Fruit fly (Drosophila melanogaster) whole organism, embryonic: ENCODE data around the gene CG43291.

Experiments
- B-H2 ChIP-seq: fragments of 200-800 bp; sonication (Bioruptor generic); optimal IDR thresholded peaks from 2 replicates; lab custom pipeline; 2018; ENCODE audit warnings: missing biosample characterization, mild to moderate bottlenecking, missing genetic modification characterization
- CG10565 ChIP-seq: fragments of 200-800 bp; sonication (Bioruptor generic); optimal IDR thresholded peaks from 3 replicates; lab custom pipeline; 2016; ENCODE audit warnings: missing biosample characterization, mild to moderate bottlenecking, missing genetic modification characterization
- CG11093 ChIP-seq: fragments of 200-800 bp; sonication (Bioruptor generic); IDR thresholded peaks from 3 replicates; pipeline ENCODE4 v1.3.6; 2022; ENCODE audit warnings: missing biosample characterization, missing genetic modification characterization
- CG13123 ChIP-seq: fragments of 200-800 bp; sonication (Bioruptor generic); optimal IDR thresholded peaks from 2 replicates; lab custom pipeline; 2016; ENCODE audit warnings: missing biosample characterization, missing genetic modification characterization
- CG13296 ChIP-seq: fragments of 200-800 bp; sonication (Bioruptor generic); optimal IDR thresholded peaks from 3 replicates; lab custom pipeline; 2018; ENCODE audit warnings: missing biosample characterization, mild to moderate bottlenecking, missing genetic modification characterization
- CG17385 ChIP-seq: fragments of 200-800 bp; sonication (Bioruptor generic); optimal IDR thresholded peaks from 3 replicates; lab custom pipeline; 2018; ENCODE audit warnings: missing biosample characterization, mild to moderate bottlenecking, missing genetic modification characterization
- CG17612 ChIP-seq: fragments of 200-800 bp; sonication (Bioruptor generic); IDR thresholded peaks from 2 replicates; pipeline ENCODE4 v1.3.6; 2022; ENCODE audit warnings: missing biosample characterization, missing genetic modification characterization
- CG2129 ChIP-seq: fragments of 200-800 bp; sonication (Bioruptor generic); IDR thresholded peaks from 2 replicates; pipeline ENCODE4 v1.3.6; 2022; ENCODE audit warnings: missing biosample characterization, missing genetic modification characterization; ENCODE audit not compliant: partially characterized antibody
- CG2199 ChIP-seq: fragments of 200-800 bp; sonication (Bioruptor generic); IDR thresholded peaks from 3 replicates; pipeline ENCODE4 v1.3.6; 2022; ENCODE audit warnings: missing biosample characterization, missing genetic modification characterization
- CG30431 ChIP-seq: fragments of 200-800 bp; sonication (Bioruptor generic); optimal IDR thresholded peaks from 2 replicates; lab custom pipeline; 2017; ENCODE audit warnings: missing biosample characterization, missing genetic modification characterization
- CG32767 ChIP-seq: fragments of 200-800 bp; sonication (Bioruptor generic); IDR thresholded peaks from 2 replicates; pipeline ENCODE4 v1.3.6; 2022; ENCODE audit warnings: missing biosample characterization, missing genetic modification characterization
- CG33213 ChIP-seq: fragments of 200-800 bp; sonication (Bioruptor generic); optimal IDR thresholded peaks from 3 replicates; lab custom pipeline; 2016; ENCODE audit warnings: missing biosample characterization, missing genetic modification characterization
- CG5180 ChIP-seq: fragments of 200-800 bp; sonication (Bioruptor generic); optimal IDR thresholded peaks from 3 replicates; lab custom pipeline; 2017; ENCODE audit warnings: missing biosample characterization, missing genetic modification characterization, mild to moderate bottlenecking, moderate library complexity, missing genetic modification reagents
- CG5245 ChIP-seq: fragments of 200-800 bp; sonication (Bioruptor generic); optimal IDR thresholded peaks from 3 replicates; lab custom pipeline; 2016; ENCODE audit warnings: missing biosample characterization, missing genetic modification characterization
- CG6175 ChIP-seq: fragments of 200-800 bp; sonication (Bioruptor generic); IDR thresholded peaks from 3 replicates; pipeline ENCODE4 v1.3.6; 2022; ENCODE audit warnings: missing biosample characterization, missing genetic modification characterization
- CG6254 ChIP-seq: fragments of 200-800 bp; sonication (Bioruptor generic); optimal IDR thresholded peaks from 3 replicates; lab custom pipeline; 2017; ENCODE audit warnings: mild to moderate bottlenecking, missing biosample characterization, missing genetic modification reagents, missing genetic modification characterization
- CG7357 ChIP-seq: fragments of 200-800 bp; sonication (Bioruptor generic); IDR thresholded peaks from 3 replicates; pipeline ENCODE4 v1.3.6; 2022; ENCODE audit warnings: missing biosample characterization, missing genetic modification characterization
- CG8359 ChIP-seq: fragments of 200-800 bp; sonication (Bioruptor generic); optimal IDR thresholded peaks from 2 replicates; lab custom pipeline; 2017; ENCODE audit warnings: missing biosample characterization, mild to moderate bottlenecking, missing genetic modification characterization, borderline replicate concordance
- CG9437 ChIP-seq: fragments of 200-800 bp; sonication (Bioruptor generic); optimal IDR thresholded peaks from 2 replicates; lab custom pipeline; 2018; ENCODE audit warnings: missing biosample characterization, mild to moderate bottlenecking, missing genetic modification characterization
- D ChIP-seq, 2 experiments: fragments of 200-800 bp in 1 of 2; fragments of >200 bp in 1 of 2; sonication (Bioruptor generic) in 1 of 2; optimal IDR thresholded peaks; 2 replicates in 1 of 2; 3 replicates in 1 of 2; lab custom pipeline; 2017; ENCODE audit warnings: mild to moderate bottlenecking in 1 of 2, missing biosample characterization in 1 of 2, missing genetic modification characterization in 1 of 2, missing genetic modification reagents in 1 of 2
- Doc3 ChIP-seq: fragments of 200-800 bp; sonication (Bioruptor generic); IDR thresholded peaks from 3 replicates; pipeline ENCODE4 v1.3.6; 2022; ENCODE audit warnings: missing biosample characterization, missing genetic modification characterization; ENCODE audit not compliant: partially characterized antibody
- Fer3 ChIP-seq: fragments of 200-800 bp; sonication (Bioruptor generic); optimal IDR thresholded peaks from 2 replicates; lab custom pipeline; 2018; ENCODE audit warnings: missing biosample characterization, mild to moderate bottlenecking, missing genetic modification characterization, moderate library complexity
- Hr39 ChIP-seq: fragments of >200 bp; optimal IDR thresholded peaks from 2 replicates; lab custom pipeline; 2017
- Mad ChIP-seq: fragments of 200-800 bp; sonication (Bioruptor generic); optimal IDR thresholded peaks from 2 replicates; lab custom pipeline; 2016; ENCODE audit warnings: missing biosample characterization, missing genetic modification characterization
- Meics ChIP-seq: fragments of 200-800 bp; sonication (Bioruptor generic); optimal IDR thresholded peaks from 2 replicates; lab custom pipeline; 2017; ENCODE audit warnings: missing biosample characterization, mild to moderate bottlenecking, missing genetic modification characterization
- Mrtf ChIP-seq: fragments of 200-800 bp; sonication (Bioruptor generic); IDR thresholded peaks from 3 replicates; pipeline ENCODE4 v1.3.6; 2022; ENCODE audit warnings: missing biosample characterization, missing genetic modification characterization
- Nf-YB ChIP-seq: fragments of 200-800 bp; sonication (Bioruptor generic); optimal IDR thresholded peaks from 3 replicates; lab custom pipeline; 2019; ENCODE audit warnings: missing biosample characterization, mild to moderate bottlenecking, missing genetic modification characterization, moderate library complexity
- NfI ChIP-seq: fragments of 200-800 bp; sonication (Bioruptor generic); optimal IDR thresholded peaks from 3 replicates; lab custom pipeline; 2018; ENCODE audit warnings: missing biosample characterization, mild to moderate bottlenecking, missing genetic modification characterization, moderate library complexity
- Sry-δ ChIP-seq: fragments of 200-800 bp; sonication (Bioruptor generic); optimal IDR thresholded peaks from 2 replicates; lab custom pipeline; 2016; ENCODE audit warnings: missing biosample characterization, missing genetic modification characterization
- amos ChIP-seq: fragments of 200-800 bp; sonication (Bioruptor generic); IDR thresholded peaks from 2 replicates; pipeline ENCODE4 v1.3.6; 2022; ENCODE audit warnings: missing biosample characterization, missing genetic modification characterization; ENCODE audit not compliant: partially characterized antibody
- ara ChIP-seq: fragments of 200-800 bp; sonication (Bioruptor generic); IDR thresholded peaks from 2 replicates; pipeline ENCODE4 v1.3.6; 2022; ENCODE audit warnings: missing biosample characterization, missing genetic modification characterization
- ato ChIP-seq: fragments of 200-800 bp; sonication (Bioruptor generic); IDR thresholded peaks from 2 replicates; pipeline ENCODE4 v1.3.6; 2022; ENCODE audit warnings: missing biosample characterization, missing genetic modification characterization; ENCODE audit not compliant: partially characterized antibody
- btn ChIP-seq: fragments of 200-800 bp; sonication (Bioruptor generic); optimal IDR thresholded peaks from 2 replicates; lab custom pipeline; 2016; ENCODE audit warnings: missing biosample characterization, missing genetic modification characterization
- chinmo ChIP-seq: fragments of 200-800 bp; sonication (Bioruptor generic); IDR thresholded peaks from 4 replicates; pipeline ENCODE4 v1.3.6; 2022; ENCODE audit warnings: missing biosample characterization, missing genetic modification characterization; ENCODE audit not compliant: partially characterized antibody
- chm ChIP-seq: fragments of 200-800 bp; sonication (Bioruptor generic); IDR thresholded peaks from 2 replicates; pipeline ENCODE4 v1.3.6; 2022; ENCODE audit warnings: missing biosample characterization, missing genetic modification characterization
- dati ChIP-seq: fragments of 200-800 bp; sonication (Bioruptor generic); IDR thresholded peaks from 2 replicates; pipeline ENCODE4 v1.3.6; 2022; ENCODE audit warnings: missing biosample characterization, missing genetic modification characterization
- eve ChIP-seq, 2 experiments: fragments of >200 bp; optimal IDR thresholded peaks; 2 replicates each; lab custom pipeline; 2017; ENCODE audit warnings: missing biosample characterization in 2 of 2, missing genetic modification characterization in 2 of 2
- fd102C ChIP-seq: fragments of 200-800 bp; sonication (Bioruptor generic); optimal IDR thresholded peaks from 2 replicates; lab custom pipeline; 2018; ENCODE audit warnings: missing biosample characterization, mild to moderate bottlenecking, missing genetic modification characterization, moderate library complexity
- gem ChIP-seq: fragments of 200-800 bp; sonication (Bioruptor generic); optimal IDR thresholded peaks from 2 replicates; lab custom pipeline; 2019; ENCODE audit warnings: missing biosample characterization, mild to moderate bottlenecking, missing genetic modification characterization, moderate library complexity
- inv ChIP-seq: fragments of 200-800 bp; sonication (Bioruptor generic); IDR thresholded peaks from 2 replicates; pipeline ENCODE4 v1.3.6; 2022; ENCODE audit warnings: missing biosample characterization, missing genetic modification characterization; ENCODE audit not compliant: partially characterized antibody
- kah ChIP-seq: fragments of 200-800 bp; sonication (Bioruptor generic); optimal IDR thresholded peaks from 2 replicates; lab custom pipeline; 2018; ENCODE audit warnings: missing biosample characterization, mild to moderate bottlenecking, missing genetic modification characterization
- lbe ChIP-seq: fragments of 200-800 bp; sonication (Bioruptor generic); optimal IDR thresholded peaks from 2 replicates; lab custom pipeline; 2016; ENCODE audit warnings: missing biosample characterization, mild to moderate bottlenecking, missing genetic modification characterization
- mirr ChIP-seq: fragments of 200-800 bp; sonication (Bioruptor generic); optimal IDR thresholded peaks from 3 replicates; lab custom pipeline; 2018; ENCODE audit warnings: missing biosample characterization, mild to moderate bottlenecking, missing genetic modification characterization
- mld ChIP-seq: fragments of 200-800 bp; sonication (Bioruptor generic); IDR thresholded peaks from 3 replicates; pipeline ENCODE4 v1.3.6; 2022; ENCODE audit warnings: missing biosample characterization, missing genetic modification characterization; ENCODE audit not compliant: partially characterized antibody
- nau ChIP-seq: fragments of 200-800 bp; sonication (Bioruptor generic); optimal IDR thresholded peaks from 3 replicates; lab custom pipeline; 2017; ENCODE audit warnings: missing biosample characterization, mild to moderate bottlenecking, missing genetic modification characterization, missing genetic modification reagents
- peb ChIP-seq: fragments of 200-800 bp; sonication (Bioruptor generic); IDR thresholded peaks from 2 replicates; pipeline ENCODE4 v1.3.6; 2022; ENCODE audit warnings: missing biosample characterization, missing genetic modification characterization
- sd ChIP-seq: fragments of 200-800 bp; sonication (Bioruptor generic); optimal IDR thresholded peaks from 3 replicates; lab custom pipeline; 2018; ENCODE audit warnings: missing biosample characterization, mild to moderate bottlenecking, missing genetic modification characterization, moderate library complexity
- sens ChIP-seq: fragments of 200-800 bp; sonication (Bioruptor generic); peaks from one replicate; lab custom pipeline; 2016; ENCODE audit warnings: missing biosample characterization, missing genetic modification characterization

The CG43291 gene

DNA sequence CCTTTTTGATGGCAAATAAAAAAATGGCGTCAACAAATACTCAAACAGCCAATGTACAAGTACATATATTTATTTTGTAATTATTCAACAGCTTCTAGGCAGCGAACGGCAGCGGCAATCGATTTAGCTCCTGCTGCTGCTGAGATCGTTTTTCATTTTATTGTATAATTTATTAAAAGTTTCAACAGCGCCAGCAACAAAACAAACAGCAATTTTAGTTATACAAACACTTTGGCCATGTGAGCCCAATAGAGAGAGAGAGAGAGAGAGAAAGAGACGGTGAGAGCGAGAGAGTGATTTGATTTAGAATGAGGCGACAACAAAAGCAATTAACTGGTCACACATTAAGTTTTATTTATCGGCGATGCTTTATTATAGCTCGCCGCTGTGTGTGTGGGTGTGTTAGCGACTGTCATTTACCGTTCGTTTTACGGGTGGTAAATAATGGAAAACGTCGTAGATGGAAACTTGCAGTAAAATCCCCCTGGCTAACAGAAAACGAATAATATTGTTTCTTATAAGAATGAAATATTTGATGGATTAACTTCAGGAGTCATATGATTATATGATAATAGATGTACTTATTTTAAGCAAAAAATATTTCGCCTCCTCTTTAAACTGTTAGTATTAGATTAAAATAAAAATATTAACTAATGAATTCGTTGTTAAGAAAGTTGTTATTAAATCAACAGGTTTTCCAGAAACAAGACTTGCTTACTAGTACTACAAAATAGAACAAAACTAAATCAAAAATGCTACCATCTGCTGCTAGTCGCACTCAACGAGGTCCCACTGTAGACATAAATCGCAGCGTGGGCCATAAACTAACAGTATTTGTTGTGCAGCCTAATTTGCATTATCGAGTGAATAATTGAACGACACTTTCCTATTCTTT is 40.8 kb upstream of the CG43291 start (continued):
- TF ChIP-seq CG2199 (GFP tag; lab: Robert Waterston, UW) (no peak), ato (GFP tag; lab: Robert Waterston, UW) (no peak), CG32767 (no peak), sens (GFP tag; lab: Kevin White, UChicago) (peak; percentile 71), ara (no peak), CG9437 (GFP tag; lab: Kevin White, UChicago) (peak; percentile 16), chm (no peak), mld (GFP tag; lab: Robert Waterston, UW) (no peak), CG17612 (GFP tag; lab: Robert Waterston, UW) (no peak), Sry-δ (GFP tag; lab: Kevin White, UChicago) (no peak), mirr (peak; percentile 46), CG5245 (no peak), btn (GFP tag; lab: Kevin White, UChicago) (no peak), Nf-YB (no peak), lbe (GFP tag; lab: Kevin White, UChicago) (no peak), fd102C (GFP tag; lab: Kevin White, UChicago) (no peak), Hr39 (lab: Kevin White, UChicago) (no peak), CG33213 (GFP tag; lab: Kevin White, UChicago) (peak; percentile 5), CG17385 (no peak), CG2129 (GFP tag; lab: Robert Waterston, UW) (no peak), Mad (no peak), Fer3 (tag; lab: Kevin White, UChicago) (no peak), Mrtf (GFP tag; lab: Robert Waterston, UW) (no peak), CG13296 (GFP tag; lab: Kevin White, UChicago) (no peak), Doc3 (GFP tag; lab: Robert Waterston, UW) (no peak), peb (GFP tag; lab: Robert Waterston, UW) (no peak), sd (tag; lab: Kevin White, UChicago) (peak; percentile 79), CG7357 (no peak), CG30431 (GFP tag; lab: Kevin White, UChicago) (peak; percentile 3), CG6254 (no peak), inv (GFP tag; lab: Robert Waterston, UW) (no peak), chinmo (GFP tag; lab: Robert Waterston, UW) (no peak), B-H2 (GFP tag; lab: Kevin White, UChicago) (peak; percentile 38), NfI (GFP tag; lab: Kevin White, UChicago) (no peak), CG10565 (GFP tag; lab: Kevin White, UChicago) (no peak), gem (peak; percentile 45), kah (GFP tag; lab: Kevin White, UChicago) (peak; percentile 1), amos (GFP tag; lab: Robert Waterston, UW) (no peak), eve (GFP tag; optimal IDR thresholded peaks at IDR 0.05; lab: Kevin White, UChicago) (peak in 1 of 2 experiments; percentile 32), nau (GFP tag; lab: Kevin White, UChicago) (no peak), Meics (peak; percentile 6), D (optimal IDR thresholded peaks at IDR 0.05; lab: Kevin White, UChicago) (no peak), D (GFP tag; optimal IDR thresholded peaks at IDR 0.05; lab: Kevin White, UChicago) (no peak), CG11093 (GFP tag; lab: Robert Waterston, UW) (no peak), CG13123 (GFP tag; lab: Kevin White, UChicago) (no peak), CG6175 (GFP tag; lab: Robert Waterston, UW) (no peak), CG8359 (GFP tag; lab: Kevin White, UChicago) (no peak), CG5180 (GFP tag; lab: Kevin White, UChicago) (no peak), dati (no peak)
